Worm (Caenorhabditis elegans): ENCODE data around the gene C01G10.15.
A peak's percentile ranks its signal among the peaks of the same experiment; 100 is the strongest.

Gene C01G10.15

DNA sequence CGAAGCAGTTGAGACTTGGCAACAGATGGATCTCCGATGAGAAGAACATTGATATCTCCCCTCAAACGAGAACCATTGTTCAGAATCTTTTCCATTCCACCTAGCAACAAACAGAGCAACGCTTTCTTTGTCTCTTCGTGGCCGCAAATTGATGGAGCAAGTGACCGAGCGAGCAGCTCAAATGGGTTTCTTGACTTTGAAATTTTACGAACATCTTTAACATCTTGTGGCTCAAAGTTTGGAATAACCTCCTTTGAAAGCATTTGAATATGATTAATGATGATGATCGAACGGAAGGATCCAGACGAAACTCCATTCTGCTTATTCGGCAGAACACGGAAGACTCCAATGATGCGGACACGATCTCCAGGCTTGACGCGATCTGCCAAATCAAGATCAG, 28.7 kb downstream of the C01G10.15 start:
- no peak for TF ChIP-seq atf-7 (tag; optimal IDR thresholded peaks at IDR 0.05)
- TF ChIP-seq mxl-1 (tag; optimal IDR thresholded peaks at IDR 0.05), result no peak
- no peak for TF ChIP-seq ztf-26 (tag; optimal IDR thresholded peaks at IDR 0.05)
- no peak for TF ChIP-seq F22D6.2 (tag; optimal IDR thresholded peaks at IDR 0.05)
- no peak for TF ChIP-seq attf-3 (GFP tag; conservative IDR thresholded peaks at IDR 0.05)
- TF ChIP-seq tlf-1 (GFP tag; optimal IDR thresholded peaks at IDR 0.05), result no peak

- TF ChIP-seq akir-1 (GFP tag; optimal IDR thresholded peaks at IDR 0.05) (no peak), ztf-26 (tag; optimal IDR thresholded peaks at IDR 0.05) (no peak), F52B5.7 (tag; optimal IDR thresholded peaks at IDR 0.05) (no peak), nfyb-1 (GFP tag; IDR thresholded peaks at IDR 0.05) (no peak), lir-1 (GFP tag; conservative IDR thresholded peaks at IDR 0.05) (no peak), lsy-27 (tag; optimal IDR thresholded peaks at IDR 0.05; ENCODE audit: borderline replicate concordance, insufficient read depth) (no peak), hlh-26 (GFP tag; conservative IDR thresholded peaks at IDR 0.05) (no peak), ztf-18 (tag; optimal IDR thresholded peaks at IDR 0.05) (no peak), zfh-2 (GFP tag; conservative IDR thresholded peaks at IDR 0.05) (no peak), rpc-1 (optimal IDR thresholded peaks at IDR 0.05) (no peak), rpc-1 (tag; optimal IDR thresholded peaks at IDR 0.05) (no peak), unc-62 (GFP tag; optimal IDR thresholded peaks at IDR 0.05) (no peak), die-1 (tag; optimal IDR thresholded peaks at IDR 0.05) (no peak), aptf-3 (GFP tag; IDR thresholded peaks at IDR 0.05) (no peak), hrde-1 (tag; optimal IDR thresholded peaks at IDR 0.05; ENCODE audit: borderline replicate concordance) (no peak), B0336.3 (GFP tag; IDR thresholded peaks at IDR 0.05) (no peak), B0261.1 (tag; optimal IDR thresholded peaks at IDR 0.05) (no peak), C17E4.6 (GFP tag; IDR thresholded peaks at IDR 0.05) (no peak), ama-1 (optimal IDR thresholded peaks at IDR 0.05) (no peak), ama-1 (GFP tag; optimal IDR thresholded peaks at IDR 0.05) (no peak), dox-1 (GFP tag; IDR thresholded peaks at IDR 0.05) (no peak)
Observed at ce11 chrV:15057724-15058123, 29.4 kb downstream of the C01G10.15 start.

ce11 chrV:15056346-15056839, 30.7 kb downstream of the C01G10.15 start:
- TF ChIP-seq chd-7 (tag; optimal IDR thresholded peaks at IDR 0.05), result peak; percentile 25
- no peak for TF ChIP-seq nfya-1 (tag; optimal IDR thresholded peaks at IDR 0.05; ENCODE audit: borderline replicate concordance, insufficient read depth)
- 0 out of 2 replicates have a peak, but pooled peaks have one; percentile 53 for TF ChIP-seq hsf-1 (GFP tag; IDR thresholded peaks at IDR 0.05)
- peak; percentile 61 for TF ChIP-seq B0336.3 (GFP tag; IDR thresholded peaks at IDR 0.05)
- peak; percentile 59 for TF ChIP-seq madf-6 (GFP tag; IDR thresholded peaks at IDR 0.05)
- TF ChIP-seq lin-26 (GFP tag; IDR thresholded peaks at IDR 0.05), result peak; percentile 76
- TF ChIP-seq lin-54 (GFP tag; optimal IDR thresholded peaks at IDR 0.05), result peak; percentile 12
- no peak for TF ChIP-seq madf-8 (GFP tag; conservative IDR thresholded peaks at IDR 0.05)
- TF ChIP-seq tlf-1 (GFP tag; optimal IDR thresholded peaks at IDR 0.05), result no peak

DNA sequence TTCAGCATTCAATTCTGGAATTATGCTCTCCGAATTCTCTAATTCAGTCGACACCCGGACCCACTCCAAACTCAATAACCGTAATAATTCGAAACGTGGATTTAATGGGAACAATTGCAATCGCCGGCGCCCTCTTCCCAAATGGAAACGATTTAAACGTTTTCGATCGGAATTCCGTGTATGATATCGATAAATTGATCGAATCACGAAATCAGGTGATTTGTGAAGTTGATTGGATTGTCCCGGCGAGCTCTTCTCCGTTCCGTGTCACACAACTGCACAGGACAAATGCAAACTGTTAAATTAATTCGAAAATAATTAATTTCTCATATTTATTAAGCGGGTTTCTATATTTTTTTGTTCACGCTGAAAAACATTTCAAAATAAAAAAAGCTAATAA, 31.2 kb downstream of the C01G10.15 start, which contains the start of gene C25D7.16:
TSS of gene C25D7.16 (plus strand) at position 301 of the 400 bp plus-strand sequence.
- no peak for TF ChIP-seq lin-40 (tag; optimal IDR thresholded peaks at IDR 0.05)
- peak; percentile 7; the same call in 1 of the 2 replicates for TF ChIP-seq madf-6 (GFP tag; IDR thresholded peaks at IDR 0.05)

DNA sequence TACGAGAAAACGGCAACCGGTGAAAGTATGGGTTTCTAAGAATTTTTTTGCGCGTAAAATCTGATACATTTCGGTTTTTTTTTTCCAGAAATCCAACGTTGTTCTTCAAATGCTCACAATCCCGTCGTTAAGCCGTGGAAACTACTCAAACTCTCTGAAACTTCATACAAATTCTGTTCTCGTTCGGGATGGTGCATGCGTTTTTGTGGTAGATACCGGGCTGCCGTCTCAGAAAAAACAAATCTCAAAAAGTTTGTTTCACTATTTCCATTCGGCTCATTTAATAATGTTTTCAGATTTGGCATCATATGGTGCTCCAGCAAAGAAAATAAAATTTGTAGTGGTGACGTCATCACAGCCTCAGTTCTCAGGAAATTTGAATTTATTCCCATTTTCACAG, 32.4 kb downstream of the C01G10.15 start:
- TF ChIP-seq F39B2.1 (GFP tag; IDR thresholded peaks at IDR 0.05), result no peak
- no peak for TF ChIP-seq attf-3 (GFP tag; conservative IDR thresholded peaks at IDR 0.05)
- TF ChIP-seq cebp-1 (GFP tag; IDR thresholded peaks at IDR 0.05), result no peak
- no peak for TF ChIP-seq cebp-1 (tag; optimal IDR thresholded peaks at IDR 0.05)
- no peak for TF ChIP-seq zfh-2 (GFP tag; conservative IDR thresholded peaks at IDR 0.05)
- no peak for TF ChIP-seq sptf-2 (GFP tag; optimal IDR thresholded peaks at IDR 0.05)
- TF ChIP-seq akir-1 (GFP tag; optimal IDR thresholded peaks at IDR 0.05), result no peak
- no peak for TF ChIP-seq nhr-120 (GFP tag; IDR thresholded peaks at IDR 0.05)
- TF ChIP-seq D2030.7 (GFP tag; IDR thresholded peaks at IDR 0.05), result no peak
- TF ChIP-seq ceh-100 (GFP tag; IDR thresholded peaks at IDR 0.05), result no peak
- TF ChIP-seq F49E8.2 (tag; optimal IDR thresholded peaks at IDR 0.05; ENCODE audit: insufficient read depth), result no peak
- no peak for TF ChIP-seq Y95B8A.8 (GFP tag; IDR thresholded peaks at IDR 0.05)
- TF ChIP-seq atf-7 (tag; optimal IDR thresholded peaks at IDR 0.05), result no peak
- no peak for TF ChIP-seq pbrm-1 (GFP tag; IDR thresholded peaks at IDR 0.05)
- no peak for TF ChIP-seq tlf-1 (GFP tag; optimal IDR thresholded peaks at IDR 0.05)

All from whole organism, young adult.